Worm (Caenorhabditis elegans) whole organism, L3 larva: ENCODE results near the gene R07E5.19.
A peak's percentile ranks its signal among the peaks of the same experiment; 100 is the strongest.

Experiments used
- R02D3.7 ChIP-seq: fragments of 150-350 bp; optimal IDR thresholded peaks from 2 replicates; lab custom pipeline; 2014; ENCODE audit warnings: missing biosample characterization, missing genetic modification characterization
- ZK546.5 ChIP-seq: sonication (generic microtip); optimal IDR thresholded peaks from 2 replicates; lab custom pipeline; 2017; ENCODE audit warnings: missing biosample characterization, missing genetic modification characterization
- aly-2 ChIP-seq: fragments of 150-350 bp; optimal IDR thresholded peaks from 2 replicates; lab custom pipeline; 2014; ENCODE audit warnings: missing biosample characterization, missing genetic modification characterization
- ama-1 ChIP-seq: fragments of 150-350 bp; optimal IDR thresholded peaks from 2 replicates; lab custom pipeline; 2018
- ceh-16 ChIP-seq: sonication (generic microtip); optimal IDR thresholded peaks from 2 replicates; lab custom pipeline; 2017; ENCODE audit warnings: missing biosample characterization, missing genetic modification characterization
- ceh-82 ChIP-seq: fragments of 150-350 bp; optimal IDR thresholded peaks from 2 replicates; lab custom pipeline; 2014; ENCODE audit warnings: missing biosample characterization, missing genetic modification characterization
- daf-12 ChIP-seq: fragments of 150-350 bp; optimal IDR thresholded peaks from 2 replicates; lab custom pipeline; 2014; ENCODE audit warnings: missing biosample characterization, missing genetic modification reagents, missing genetic modification characterization
- egl-27 ChIP-seq: sonication (generic microtip); optimal IDR thresholded peaks from 4 replicates; lab custom pipeline; 2017; ENCODE audit warnings: missing biosample characterization, missing genetic modification reagents, missing genetic modification characterization
- egl-5 ChIP-seq: fragments of 150-350 bp; optimal IDR thresholded peaks from 2 replicates; lab custom pipeline; 2017; ENCODE audit warnings: missing biosample characterization, missing genetic modification reagents, missing genetic modification characterization, inconsistent platforms
- elt-1 ChIP-seq: fragments of 150-350 bp; optimal IDR thresholded peaks from 2 replicates; lab custom pipeline; 2014; ENCODE audit warnings: missing biosample characterization, missing genetic modification characterization
- elt-2 ChIP-seq: sonication (generic microtip); optimal IDR thresholded peaks from 2 replicates; lab custom pipeline; 2016; ENCODE audit warnings: missing genetic modification reagents, mild to moderate bottlenecking, missing genetic modification characterization, missing compliant biosample characterization
- elt-3 ChIP-seq, 3 experiments: fragments of 150-350 bp in 1 of 3; sonication (generic microtip) in 2 of 3; optimal IDR thresholded peaks; 2 replicates in 2 of 3; 4 replicates in 1 of 3; lab custom pipeline; 2014 to 2017; ENCODE audit warnings: missing biosample characterization in 3 of 3, missing genetic modification characterization in 3 of 3
- eor-1 ChIP-seq, 2 experiments: fragments of 150-350 bp; optimal IDR thresholded peaks; 2 replicates each; lab custom pipeline; 2014 to 2018; ENCODE audit warnings: missing biosample characterization in 2 of 2, missing genetic modification characterization in 2 of 2
- fkh-10 ChIP-seq: sonication (generic microtip); optimal IDR thresholded peaks from 2 replicates; lab custom pipeline; 2017; ENCODE audit warnings: missing biosample characterization, missing genetic modification reagents, missing genetic modification characterization
- fkh-2 ChIP-seq: fragments of 150-350 bp; optimal IDR thresholded peaks from 2 replicates; lab custom pipeline; 2014; ENCODE audit warnings: missing biosample characterization, missing genetic modification reagents, missing genetic modification characterization
- fos-1 ChIP-seq: fragments of 150-350 bp; optimal IDR thresholded peaks from 2 replicates; lab custom pipeline; 2014; ENCODE audit warnings: missing biosample characterization, missing genetic modification characterization
- hmg-11 ChIP-seq: sonication (generic microtip); optimal IDR thresholded peaks from 2 replicates; lab custom pipeline; 2016; ENCODE audit warnings: missing genetic modification characterization, missing compliant biosample characterization
- jun-1 ChIP-seq: fragments of 150-350 bp; optimal IDR thresholded peaks from 2 replicates; lab custom pipeline; 2014; ENCODE audit warnings: missing biosample characterization, missing genetic modification reagents, missing genetic modification characterization
- lin-15B ChIP-seq: fragments of 150-350 bp; optimal IDR thresholded peaks from 2 replicates; lab custom pipeline; 2014; ENCODE audit warnings: missing biosample characterization, missing genetic modification characterization
- lin-39 ChIP-seq: fragments of 150-350 bp; optimal IDR thresholded peaks from 2 replicates; lab custom pipeline; 2018; ENCODE audit warnings: missing biosample characterization, missing genetic modification reagents, missing genetic modification characterization
- mdl-1 ChIP-seq: fragments of 150-350 bp; optimal IDR thresholded peaks from 2 replicates; lab custom pipeline; 2014; ENCODE audit warnings: missing biosample characterization, missing genetic modification characterization
- mml-1 ChIP-seq: fragments of 150-350 bp; sonication (generic microtip); optimal IDR thresholded peaks from 3 replicates; lab custom pipeline; 2014; ENCODE audit warnings: missing biosample characterization, missing genetic modification characterization
- nfya-1 ChIP-seq: sonication (generic microtip); optimal IDR thresholded peaks from 2 replicates; lab custom pipeline; 2017; ENCODE audit warnings: missing genetic modification characterization, mild to moderate bottlenecking, missing compliant biosample characterization, antibody characterized with exemption, moderate library complexity; ENCODE audit not compliant: insufficient read depth
- nhr-11 ChIP-seq: fragments of 150-350 bp; optimal IDR thresholded peaks from 2 replicates; lab custom pipeline; 2014; ENCODE audit warnings: missing biosample characterization, missing genetic modification characterization
- nhr-23 ChIP-seq: fragments of 150-350 bp; optimal IDR thresholded peaks from 2 replicates; lab custom pipeline; 2014; ENCODE audit warnings: missing biosample characterization, missing genetic modification reagents, missing genetic modification characterization
- nhr-25 ChIP-seq: sonication (generic microtip); optimal IDR thresholded peaks from 2 replicates; lab custom pipeline; 2017; ENCODE audit warnings: missing biosample characterization, missing genetic modification characterization
- nhr-28 ChIP-seq: fragments of 150-350 bp; optimal IDR thresholded peaks from 2 replicates; lab custom pipeline; 2014; ENCODE audit warnings: missing biosample characterization, missing genetic modification characterization
- nhr-76 ChIP-seq: fragments of 150-350 bp; sonication (generic microtip); optimal IDR thresholded peaks from 5 replicates; lab custom pipeline; 2014; ENCODE audit warnings: missing biosample characterization, missing genetic modification characterization
- pha-4 ChIP-seq: fragments of 150-350 bp; optimal IDR thresholded peaks from 2 replicates; lab custom pipeline; 2014; ENCODE audit warnings: missing biosample characterization, missing genetic modification reagents, missing genetic modification characterization
- pqm-1 ChIP-seq: fragments of 150-350 bp; optimal IDR thresholded peaks from 2 replicates; lab custom pipeline; 2017; ENCODE audit warnings: missing biosample characterization, missing genetic modification characterization, inconsistent platforms
- skn-1 ChIP-seq: fragments of 150-350 bp; optimal IDR thresholded peaks from 2 replicates; lab custom pipeline; 2014; ENCODE audit warnings: missing biosample characterization, missing genetic modification characterization
- snpc-4 ChIP-seq: fragments of 150-350 bp; optimal IDR thresholded peaks from 2 replicates; lab custom pipeline; 2014; ENCODE audit warnings: missing biosample characterization, missing genetic modification characterization
- tbx-2 ChIP-seq: sonication (generic microtip); optimal IDR thresholded peaks from 2 replicates; lab custom pipeline; 2016; ENCODE audit warnings: mild to moderate bottlenecking, missing genetic modification characterization, missing compliant biosample characterization
- unc-62 ChIP-seq: fragments of 150-350 bp; sonication (generic microtip); optimal IDR thresholded peaks from 4 replicates; lab custom pipeline; 2014; ENCODE audit warnings: missing biosample characterization, missing genetic modification reagents, missing genetic modification characterization
- zag-1 ChIP-seq: fragments of 150-350 bp; optimal IDR thresholded peaks from 2 replicates; lab custom pipeline; 2014; ENCODE audit warnings: missing biosample characterization, missing genetic modification characterization
- ztf-11 ChIP-seq: fragments of 150-350 bp; optimal IDR thresholded peaks from 2 replicates; lab custom pipeline; 2014; ENCODE audit warnings: missing biosample characterization, missing genetic modification characterization
- ztf-4 ChIP-seq: fragments of 150-350 bp; optimal IDR thresholded peaks from 2 replicates; lab custom pipeline; 2014; ENCODE audit warnings: missing biosample characterization, missing genetic modification characterization

R07E5.19 gene

DNA sequence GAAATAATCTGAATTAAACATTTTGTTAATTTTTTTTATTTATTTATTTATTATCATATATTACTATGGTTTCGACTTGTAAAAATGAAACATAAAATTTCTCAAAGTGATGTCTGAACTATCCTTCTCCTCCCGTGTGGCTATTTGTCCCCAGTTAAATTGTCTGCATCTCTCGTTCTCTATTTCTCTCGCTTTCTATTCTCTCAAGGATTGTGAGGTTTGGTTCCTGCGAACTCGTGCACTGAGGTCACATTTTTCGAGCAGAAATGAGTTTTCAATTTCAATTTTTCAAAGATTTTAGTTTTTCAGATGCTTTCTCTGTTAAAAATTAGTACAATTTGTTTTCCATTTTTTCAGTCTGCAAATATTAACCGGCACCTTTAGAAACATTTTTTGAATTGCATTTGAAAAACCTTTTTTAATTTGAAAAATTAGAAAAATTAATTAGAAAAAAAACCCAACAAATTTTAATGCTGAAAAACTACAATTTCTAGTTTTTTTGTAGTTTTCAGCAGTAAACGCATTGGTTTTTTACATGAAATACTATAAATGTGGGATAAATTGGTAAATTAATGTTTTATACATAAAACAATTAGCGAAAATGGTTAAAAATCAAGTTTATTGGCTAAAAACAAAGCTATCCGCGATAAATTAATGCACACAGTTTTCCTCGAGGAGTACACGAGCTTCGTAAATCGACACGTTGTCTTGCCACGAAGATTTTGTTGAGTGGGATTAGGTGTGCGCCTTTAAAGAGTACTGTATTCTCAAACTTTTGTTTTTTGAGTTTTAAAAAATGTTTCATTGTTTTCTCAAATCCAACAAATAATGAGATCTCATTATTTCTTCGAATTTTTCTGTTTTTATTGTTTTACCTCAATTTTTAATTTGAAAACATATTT, 5.5 kb downstream of the R07E5.19 start:
- TF ChIP-seq nfya-1 (tag; lab: Kevin White, UChicago), result peak; percentile 49
- TF ChIP-seq lin-15B, result peak; percentile 8
- TF ChIP-seq lin-39 (tag; lab: Kevin White, UChicago), result no peak
- peak; percentile 72 for TF ChIP-seq snpc-4 (tag; lab: Kevin White, UChicago)
- no peak for TF ChIP-seq elt-1 (tag; lab: Kevin White, UChicago)
- peak; percentile 36 for TF ChIP-seq elt-2
- TF ChIP-seq jun-1, result peak; percentile 22
- TF ChIP-seq pha-4 (tag; lab: Kevin White, UChicago), result peak; percentile 30
- peak; percentile 10 for TF ChIP-seq pqm-1

DNA sequence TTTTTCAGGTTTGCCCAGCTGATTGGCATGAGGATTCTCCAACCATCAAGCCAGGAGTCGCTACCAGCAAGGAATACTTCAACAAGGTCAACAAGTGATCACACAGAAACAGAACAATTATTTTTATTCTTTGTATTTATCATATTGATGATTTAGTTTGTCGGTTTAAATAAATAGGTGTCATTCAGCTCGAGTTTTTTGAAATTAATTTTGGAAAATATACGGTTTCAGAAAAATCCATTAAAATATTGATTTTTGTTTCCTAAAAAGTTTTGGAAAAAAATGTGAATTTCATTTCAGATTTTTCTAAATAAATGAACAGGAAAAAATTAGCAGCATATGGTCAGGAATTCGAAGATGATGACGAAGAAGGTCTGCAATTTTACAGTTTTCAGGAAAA, 9.6 kb downstream of the R07E5.19 start, which contains the start of gene gpch-1:
Gene gpch-1 (plus strand): TSS at position 301 of the 400 bp plus-strand sequence.
- no peak for TF ChIP-seq nhr-28
- no peak for TF ChIP-seq snpc-4 (tag; lab: Kevin White, UChicago)
- TF ChIP-seq ceh-16 (tag; lab: Kevin White, UChicago), result no peak
- TF ChIP-seq nhr-76, result no peak
- no peak for TF ChIP-seq fkh-2 (tag; lab: Kevin White, UChicago)
- TF ChIP-seq hmg-11, result no peak
- no peak for TF ChIP-seq mdl-1 (tag; lab: Kevin White, UChicago)

DNA sequence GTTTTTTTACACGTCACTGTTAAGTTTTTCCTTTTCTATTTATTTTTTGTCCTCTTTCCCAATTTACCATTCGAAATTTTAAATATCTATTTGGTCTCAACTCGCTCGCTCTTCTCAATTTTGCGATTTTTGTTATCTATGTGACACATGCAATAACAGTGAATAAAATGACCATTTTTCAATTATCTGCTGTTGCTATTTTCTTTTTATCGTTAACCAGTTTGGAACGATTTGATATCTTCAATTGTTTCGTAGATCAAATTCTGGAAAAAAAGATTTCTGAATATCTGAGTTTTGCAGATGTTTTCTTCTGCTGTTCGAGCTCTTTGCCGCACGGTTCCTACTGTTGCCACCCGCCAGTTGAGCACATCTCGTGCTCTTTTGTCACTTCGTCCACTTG, 10.7 kb downstream of the R07E5.19 start, which contains the start of gene prdx-3:
Gene prdx-3 (plus strand): TSS at position 301 of the 400 bp plus-strand sequence.
- TF ChIP-seq egl-5 (tag; lab: Kevin White, UChicago), result no peak
- TF ChIP-seq daf-12 (tag; lab: Kevin White, UChicago), result no peak
- no peak for TF ChIP-seq elt-3 (tag; optimal IDR thresholded peaks at IDR 0.05; lab: Kevin White, UChicago)
- TF ChIP-seq pha-4 (tag; lab: Kevin White, UChicago), result no peak
- TF ChIP-seq unc-62 (GFP tag; lab: Kevin White, UChicago), result no peak
- no peak for TF ChIP-seq mml-1 (tag; lab: Kevin White, UChicago)
- TF ChIP-seq egl-27 (tag; lab: Kevin White, UChicago), result no peak
- TF ChIP-seq tbx-2 (tag; lab: Kevin White, UChicago), result no peak

- TF ChIP-seq nfya-1 (tag; lab: Kevin White, UChicago) (no peak), aly-2 (tag; lab: Kevin White, UChicago) (no peak), jun-1 (no peak), ceh-82 (tag; lab: Kevin White, UChicago) (no peak), fkh-2 (tag; lab: Kevin White, UChicago) (no peak), tbx-2 (tag; lab: Kevin White, UChicago) (no peak), nhr-28 (no peak), ama-1 (lab: Kevin White, UChicago) (no peak), lin-39 (tag; lab: Kevin White, UChicago) (no peak), nhr-25 (tag; lab: Kevin White, UChicago) (no peak), elt-1 (tag; lab: Kevin White, UChicago) (no peak), ztf-4 (tag; lab: Kevin White, UChicago) (no peak), mdl-1 (tag; lab: Kevin White, UChicago) (no peak), fkh-10 (GFP tag; lab: Kevin White, UChicago) (no peak), mml-1 (tag; lab: Kevin White, UChicago) (no peak), pqm-1 (no peak), nhr-23 (tag; lab: Kevin White, UChicago) (no peak), elt-2 (no peak), nhr-11 (tag; lab: Kevin White, UChicago) (no peak), egl-27 (tag; lab: Kevin White, UChicago) (no peak)
Measured at ce11 chrIII:4405986-4406385, 11.9 kb downstream of the R07E5.19 start, which contains the start of gene rnp-4. Gene rnp-4 (plus strand): TSS chrIII:4406286.

DNA sequence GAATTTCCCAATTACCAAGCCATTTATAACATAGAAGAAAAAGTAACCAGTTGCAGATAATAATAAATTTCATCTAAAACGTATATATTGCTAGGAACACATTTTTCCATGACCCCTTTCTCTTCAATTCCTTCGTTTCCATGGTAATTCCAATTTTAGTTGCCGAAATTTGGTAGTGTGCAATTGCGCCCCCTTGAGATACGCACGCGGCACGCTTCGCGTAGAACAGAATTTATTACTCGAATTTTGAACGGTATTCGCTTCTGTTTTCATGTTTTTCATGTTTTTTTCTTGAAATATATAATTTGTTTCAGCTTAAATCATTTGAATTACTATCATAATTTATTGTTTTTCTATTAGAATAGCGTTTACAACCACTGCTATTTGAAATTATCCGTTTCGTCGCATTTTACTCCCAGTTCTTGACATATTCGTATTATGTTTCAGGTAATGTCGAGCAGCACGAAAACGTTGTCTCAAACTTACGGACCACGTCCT, 13.5 kb downstream of the R07E5.19 start, which contains the start of the genes R07E5.17 and snfc-5:
Gene R07E5.17 (minus strand): TSS at position 98 of the 498 bp plus-strand sequence.
Gene snfc-5 (plus strand): TSS at position 448 of the 498 bp plus-strand sequence.
- no peak for TF ChIP-seq jun-1
- peak; percentile 12 for TF ChIP-seq elt-2
- TF ChIP-seq pha-4 (tag; lab: Kevin White, UChicago), result no peak
- no peak for TF ChIP-seq fos-1 (tag; lab: Kevin White, UChicago)
- no peak for TF ChIP-seq unc-62 (GFP tag; lab: Kevin White, UChicago)
- TF ChIP-seq skn-1 (tag; lab: Kevin White, UChicago), result no peak
- TF ChIP-seq nfya-1 (tag; lab: Kevin White, UChicago), result peak; percentile 60
- no peak for TF ChIP-seq R02D3.7 (tag; lab: Kevin White, UChicago)
- no peak for TF ChIP-seq tbx-2 (tag; lab: Kevin White, UChicago)
- TF ChIP-seq daf-12 (tag; lab: Kevin White, UChicago), result no peak
- TF ChIP-seq ceh-82 (tag; lab: Kevin White, UChicago), result no peak
- TF ChIP-seq mdl-1 (tag; lab: Kevin White, UChicago), result no peak
- peak; percentile 31 for TF ChIP-seq nhr-23 (tag; lab: Kevin White, UChicago)
- TF ChIP-seq lin-39 (tag; lab: Kevin White, UChicago), result peak; percentile 23
- TF ChIP-seq fkh-10 (GFP tag; lab: Kevin White, UChicago), result no peak
- TF ChIP-seq lin-15B, result peak; percentile 77
- no peak for TF ChIP-seq elt-1 (tag; lab: Kevin White, UChicago)
- TF ChIP-seq zag-1 (tag; lab: Kevin White, UChicago), result no peak
- TF ChIP-seq eor-1 (tag; optimal IDR thresholded peaks at IDR 0.05; lab: Kevin White, UChicago), result no peak
- no peak for TF ChIP-seq pqm-1
- TF ChIP-seq snpc-4 (tag; lab: Kevin White, UChicago), result peak; percentile 2
- TF ChIP-seq nhr-76, result no peak
- TF ChIP-seq ZK546.5 (tag; lab: Kevin White, UChicago), result no peak
- no peak for TF ChIP-seq hmg-11
- peak; percentile 9 for TF ChIP-seq nhr-25 (tag; lab: Kevin White, UChicago)
- TF ChIP-seq fkh-2 (tag; lab: Kevin White, UChicago), result no peak
- no peak for TF ChIP-seq ztf-11 (tag; lab: Kevin White, UChicago)
- no peak for TF ChIP-seq ama-1 (lab: Kevin White, UChicago)
- no peak for TF ChIP-seq mml-1 (tag; lab: Kevin White, UChicago)
- no peak for TF ChIP-seq aly-2 (tag; lab: Kevin White, UChicago)
